Fruit fly (Drosophila melanogaster) whole organism, prepupa: Measurements from ENCODE around the gene ATbp.

Source experiments
- Blimp-1 ChIP-seq: fragments of 200-800 bp; sonication (Bioruptor generic); optimal IDR thresholded peaks from 3 replicates; lab custom pipeline; 2017; ENCODE audit warnings: missing biosample characterization, missing genetic modification characterization, mild to moderate bottlenecking, moderate library complexity, missing genetic modification reagents
- CG10631 ChIP-seq: fragments of 200-800 bp; sonication (Bioruptor generic); optimal IDR thresholded peaks from 2 replicates; lab custom pipeline; 2016; ENCODE audit warnings: missing biosample characterization, missing genetic modification characterization
- CG11294 ChIP-seq: fragments of 200-800 bp; sonication (Bioruptor generic); IDR thresholded peaks from 2 replicates; pipeline ENCODE4 v1.3.6; 2022; ENCODE audit warnings: missing biosample characterization, missing genetic modification characterization
- CG11762 ChIP-seq: fragments of 200-800 bp; sonication (Bioruptor generic); optimal IDR thresholded peaks from 3 replicates; lab custom pipeline; 2016; ENCODE audit warnings: missing biosample characterization, missing genetic modification characterization; ENCODE audit not compliant: insufficient read depth
- CG11902 ChIP-seq: fragments of 200-800 bp; sonication (Bioruptor generic); optimal IDR thresholded peaks from 3 replicates; lab custom pipeline; 2016; ENCODE audit warnings: missing biosample characterization, missing genetic modification characterization
- CG15336 ChIP-seq: fragments of 200-800 bp; sonication (Bioruptor generic); IDR thresholded peaks from 2 replicates; pipeline ENCODE4 v1.3.6; 2022; ENCODE audit warnings: missing biosample characterization, missing genetic modification characterization
- CG1621 ChIP-seq: fragments of 200-800 bp; sonication (Bioruptor generic); optimal IDR thresholded peaks from 3 replicates; lab custom pipeline; 2018; ENCODE audit warnings: missing biosample characterization, mild to moderate bottlenecking, missing genetic modification characterization
- CG16779 ChIP-seq: fragments of 200-800 bp; sonication (Bioruptor generic); optimal IDR thresholded peaks from 3 replicates; lab custom pipeline; 2017; ENCODE audit warnings: missing biosample characterization, mild to moderate bottlenecking, missing genetic modification characterization
- CG3032 ChIP-seq: fragments of 200-800 bp; optimal IDR thresholded peaks from 2 replicates; lab custom pipeline; 2019; ENCODE audit warnings: missing biosample characterization, mild to moderate bottlenecking, missing genetic modification characterization, moderate library complexity
- CG31627 ChIP-seq: fragments of 200-800 bp; sonication (Bioruptor generic); optimal IDR thresholded peaks from 3 replicates; lab custom pipeline; 2016; ENCODE audit warnings: missing biosample characterization, missing genetic modification characterization
- CG32006 ChIP-seq: fragments of 200-800 bp; sonication (Bioruptor generic); optimal IDR thresholded peaks from 3 replicates; lab custom pipeline; 2017; ENCODE audit warnings: missing biosample characterization, mild to moderate bottlenecking, missing genetic modification characterization
- CG3919 ChIP-seq: fragments of 200-800 bp; sonication (Bioruptor generic); optimal IDR thresholded peaks from 3 replicates; lab custom pipeline; 2016; ENCODE audit warnings: missing biosample characterization, missing genetic modification characterization
- CG4318 ChIP-seq: fragments of 200-800 bp; sonication (Bioruptor generic); optimal IDR thresholded peaks from 3 replicates; lab custom pipeline; 2017; ENCODE audit warnings: missing biosample characterization, mild to moderate bottlenecking, missing genetic modification characterization
- CG6163 ChIP-seq: fragments of 200-800 bp; sonication (Bioruptor generic); IDR thresholded peaks from 3 replicates; pipeline ENCODE4 v1.3.6; 2022; ENCODE audit warnings: missing biosample characterization, missing genetic modification characterization
- CG6276 ChIP-seq: fragments of 200-800 bp; sonication (Bioruptor generic); optimal IDR thresholded peaks from 2 replicates; lab custom pipeline; 2017; ENCODE audit warnings: missing biosample characterization, mild to moderate bottlenecking, missing genetic modification characterization
- CG6808 ChIP-seq: fragments of 200-800 bp; sonication (Bioruptor generic); optimal IDR thresholded peaks from 3 replicates; lab custom pipeline; 2017; ENCODE audit warnings: missing biosample characterization, missing genetic modification characterization, mild to moderate bottlenecking, moderate library complexity, missing genetic modification reagents
- CG6854 ChIP-seq: fragments of 200-800 bp; sonication (Bioruptor generic); optimal IDR thresholded peaks from 2 replicates; lab custom pipeline; 2017; ENCODE audit warnings: missing biosample characterization, mild to moderate bottlenecking, missing genetic modification characterization
- CG7368 ChIP-seq: fragments of 200-800 bp; sonication (Bioruptor generic); optimal IDR thresholded peaks from 3 replicates; lab custom pipeline; 2016; ENCODE audit warnings: missing biosample characterization, missing genetic modification characterization
- CG8119 ChIP-seq: fragments of 200-800 bp; sonication (Bioruptor generic); IDR thresholded peaks from 3 replicates; pipeline ENCODE4 v1.3.6; 2022; ENCODE audit warnings: missing biosample characterization, missing genetic modification characterization
- CG8319 ChIP-seq: fragments of 200-800 bp; sonication (Bioruptor generic); optimal IDR thresholded peaks from 3 replicates; lab custom pipeline; 2016; ENCODE audit warnings: missing biosample characterization, missing genetic modification characterization
- CG8632 ChIP-seq: fragments of 200-800 bp; sonication (Bioruptor generic); optimal IDR thresholded peaks from 3 replicates; lab custom pipeline; 2016; ENCODE audit warnings: missing biosample characterization, missing genetic modification characterization
- CG9139 ChIP-seq: fragments of 200-800 bp; sonication (Bioruptor generic); optimal IDR thresholded peaks from 3 replicates; lab custom pipeline; 2017; ENCODE audit warnings: missing biosample characterization, mild to moderate bottlenecking, missing genetic modification characterization
- Eip75B ChIP-seq: fragments of 200-800 bp; sonication (Bioruptor generic); optimal IDR thresholded peaks from 3 replicates; lab custom pipeline; 2016; ENCODE audit warnings: missing biosample characterization, missing genetic modification characterization
- Eip78C ChIP-seq: fragments of 200-800 bp; sonication (Bioruptor generic); peaks from one replicate; lab custom pipeline; 2016; ENCODE audit warnings: missing biosample characterization, missing genetic modification characterization
- Ets21C ChIP-seq: fragments of 200-800 bp; sonication (Bioruptor generic); optimal IDR thresholded peaks from 3 replicates; lab custom pipeline; 2016; ENCODE audit warnings: missing biosample characterization, missing genetic modification characterization
- Gug ChIP-seq: fragments of 200-800 bp; sonication (Bioruptor generic); IDR thresholded peaks from 2 replicates; pipeline ENCODE4 v1.3.6; 2022; ENCODE audit warnings: missing biosample characterization, missing genetic modification characterization
- Hr38 ChIP-seq: sonication (Bioruptor generic); optimal IDR thresholded peaks from 2 replicates; lab custom pipeline; 2016; ENCODE audit warnings: missing biosample characterization, missing genetic modification characterization
- Hr39 ChIP-seq: fragments of 200-800 bp; sonication (Bioruptor generic); optimal IDR thresholded peaks from 2 replicates; lab custom pipeline; 2016; ENCODE audit warnings: missing biosample characterization, missing genetic modification characterization
- Lpt ChIP-seq: fragments of 200-800 bp; sonication (Bioruptor generic); optimal IDR thresholded peaks from 3 replicates; lab custom pipeline; 2016; ENCODE audit warnings: missing biosample characterization, missing genetic modification characterization
- Met ChIP-seq: fragments of 200-800 bp; sonication (Bioruptor generic); optimal IDR thresholded peaks from 3 replicates; lab custom pipeline; 2016; ENCODE audit warnings: missing biosample characterization, missing genetic modification characterization
- OdsH ChIP-seq: fragments of 200-800 bp; sonication (Bioruptor generic); optimal IDR thresholded peaks from 3 replicates; lab custom pipeline; 2016; ENCODE audit warnings: missing biosample characterization, missing genetic modification characterization
- Smox ChIP-seq: fragments of 200-800 bp; sonication (Bioruptor generic); optimal IDR thresholded peaks from 3 replicates; lab custom pipeline; 2016; ENCODE audit warnings: missing biosample characterization, missing genetic modification characterization
- Sox14 ChIP-seq: fragments of 200-800 bp; sonication (Bioruptor generic); optimal IDR thresholded peaks from 3 replicates; lab custom pipeline; 2016; ENCODE audit warnings: missing biosample characterization, missing genetic modification characterization
- Sox15 ChIP-seq: fragments of 200-800 bp; sonication (Bioruptor generic); optimal IDR thresholded peaks from 3 replicates; lab custom pipeline; 2016; ENCODE audit warnings: missing biosample characterization, missing genetic modification characterization
- acj6 ChIP-seq: fragments of 200-800 bp; sonication (Bioruptor generic); optimal IDR thresholded peaks from 3 replicates; lab custom pipeline; 2016; ENCODE audit warnings: missing biosample characterization, missing genetic modification characterization
- dac ChIP-seq: fragments of 200-800 bp; sonication (Bioruptor generic); optimal IDR thresholded peaks from 2 replicates; lab custom pipeline; 2017; ENCODE audit warnings: missing biosample characterization, mild to moderate bottlenecking, missing genetic modification characterization
- dsx ChIP-seq: fragments of 200-800 bp; optimal IDR thresholded peaks from 3 replicates; lab custom pipeline; 2019; ENCODE audit warnings: missing biosample characterization, mild to moderate bottlenecking, missing genetic modification characterization, moderate library complexity; ENCODE audit not compliant: poor library complexity, severe bottlenecking
- eg ChIP-seq: fragments of 200-800 bp; sonication (Bioruptor generic); IDR thresholded peaks from 3 replicates; pipeline ENCODE4 v1.3.6; 2022; ENCODE audit warnings: missing biosample characterization, missing genetic modification characterization
- esn ChIP-seq: fragments of 200-800 bp; sonication (Bioruptor generic); optimal IDR thresholded peaks from 2 replicates; lab custom pipeline; 2016; ENCODE audit warnings: missing biosample characterization, mild to moderate bottlenecking, missing genetic modification characterization, moderate library complexity
- fd59A ChIP-seq: fragments of 200-800 bp; sonication (Bioruptor generic); optimal IDR thresholded peaks from 2 replicates; lab custom pipeline; 2017; ENCODE audit warnings: missing biosample characterization, mild to moderate bottlenecking, missing genetic modification characterization, missing genetic modification reagents
- fkh ChIP-seq: fragments of 200-800 bp; sonication (Bioruptor generic); optimal IDR thresholded peaks from 3 replicates; lab custom pipeline; 2017; ENCODE audit warnings: missing biosample characterization, mild to moderate bottlenecking, missing genetic modification characterization, moderate library complexity
- lz ChIP-seq: fragments of 200-800 bp; sonication (Bioruptor generic); optimal IDR thresholded peaks from 3 replicates; lab custom pipeline; 2016; ENCODE audit warnings: missing biosample characterization, missing genetic modification characterization
- net ChIP-seq: fragments of 200-800 bp; sonication (Bioruptor generic); optimal IDR thresholded peaks from 3 replicates; lab custom pipeline; 2016; ENCODE audit warnings: missing biosample characterization, missing genetic modification characterization
- pdm3 ChIP-seq: fragments of 200-800 bp; sonication (Bioruptor generic); optimal IDR thresholded peaks from 3 replicates; lab custom pipeline; 2016; ENCODE audit warnings: missing biosample characterization, missing genetic modification characterization
- salr ChIP-seq, 2 experiments: fragments of 200-800 bp; sonication (Bioruptor generic); optimal IDR thresholded peaks; 3 replicates each; lab custom pipeline; 2016 to 2018; ENCODE audit warnings: missing biosample characterization in 2 of 2, missing genetic modification characterization in 2 of 2, mild to moderate bottlenecking in 1 of 2
- ss ChIP-seq, 2 experiments: fragments of 200-800 bp; sonication (Bioruptor generic); optimal IDR thresholded peaks; 2 replicates in 1 of 2; 3 replicates in 1 of 2; lab custom pipeline; 2017 to 2018; ENCODE audit warnings: mild to moderate bottlenecking in 2 of 2, missing biosample characterization in 2 of 2, missing genetic modification characterization in 2 of 2, moderate library complexity in 1 of 2
- svp ChIP-seq: fragments of 200-800 bp; sonication (Bioruptor generic); peaks from one replicate; lab custom pipeline; 2016; ENCODE audit warnings: missing biosample characterization, missing genetic modification characterization
- topi ChIP-seq: fragments of 200-800 bp; sonication (Bioruptor generic); optimal IDR thresholded peaks from 3 replicates; lab custom pipeline; 2016; ENCODE audit warnings: missing biosample characterization, missing genetic modification characterization

Gene ATbp

dm6 chrX:23105692-23106091 lies at the start of gene ATbp:
Gene ATbp, plus strand, starts transcription at chrX:23106003.
- TF ChIP-seq ss (GFP tag; optimal IDR thresholded peaks at IDR 0.05; lab: Kevin White, UChicago) = no peak
- no peak for TF ChIP-seq pdm3 (GFP tag; lab: Kevin White, UChicago)
- TF ChIP-seq net = no peak
- TF ChIP-seq Eip78C (GFP tag; lab: Kevin White, UChicago) = peak; percentile 36
- no peak for TF ChIP-seq CG15336 (GFP tag; lab: Robert Waterston, UW)
- no peak for TF ChIP-seq CG3919 (GFP tag; lab: Kevin White, UChicago)
- no peak for TF ChIP-seq svp (GFP tag; lab: Kevin White, UChicago)
- peak; percentile 19 for TF ChIP-seq CG31627 (GFP tag; lab: Kevin White, UChicago)
- TF ChIP-seq dsx (GFP tag; lab: Kevin White, UChicago) = no peak
- no peak for TF ChIP-seq CG11762 (GFP tag; lab: Kevin White, UChicago)
- no peak for TF ChIP-seq Lpt
- TF ChIP-seq eg (GFP tag; lab: Robert Waterston, UW) = no peak
- no peak for TF ChIP-seq Gug (GFP tag; lab: Robert Waterston, UW)
- TF ChIP-seq OdsH (GFP tag; lab: Kevin White, UChicago) = no peak
- TF ChIP-seq CG8632 = no peak
- peak; percentile 12 for TF ChIP-seq CG3032 (tag; lab: Kevin White, UChicago)
- TF ChIP-seq CG10631 (GFP tag; lab: Kevin White, UChicago) = peak; percentile 3
- TF ChIP-seq CG6808 (GFP tag; lab: Kevin White, UChicago) = no peak
- no peak for TF ChIP-seq Met (GFP tag; lab: Kevin White, UChicago)
- no peak for TF ChIP-seq CG11294 (GFP tag; lab: Robert Waterston, UW)
- no peak for TF ChIP-seq Ets21C (GFP tag; lab: Kevin White, UChicago)
- no peak for TF ChIP-seq dac
- TF ChIP-seq Eip75B (GFP tag; lab: Kevin White, UChicago) = no peak
- no peak for TF ChIP-seq CG7368 (GFP tag; lab: Kevin White, UChicago)
- no peak for TF ChIP-seq CG16779 (tag; lab: Kevin White, UChicago)
- no peak for TF ChIP-seq CG8119 (GFP tag; lab: Robert Waterston, UW)
- peak; percentile 27 for TF ChIP-seq esn (GFP tag; lab: Kevin White, UChicago)
- peak; percentile 16 for TF ChIP-seq lz (GFP tag; lab: Kevin White, UChicago)
- no peak for TF ChIP-seq CG6276 (GFP tag; lab: Kevin White, UChicago)
- TF ChIP-seq CG11902 (GFP tag; lab: Kevin White, UChicago) = no peak
- peak; percentile 15 for TF ChIP-seq topi (GFP tag; lab: Kevin White, UChicago)
- no peak for TF ChIP-seq CG4318 (GFP tag; lab: Kevin White, UChicago)
- no peak for TF ChIP-seq CG6163 (GFP tag; lab: Robert Waterston, UW)
- TF ChIP-seq Sox15 (GFP tag; lab: Kevin White, UChicago) = no peak
- TF ChIP-seq CG32006 (GFP tag; lab: Kevin White, UChicago) = no peak
- TF ChIP-seq Blimp-1 (GFP tag; lab: Kevin White, UChicago) = no peak
- peak; percentile 37 for TF ChIP-seq Sox14 (GFP tag; lab: Kevin White, UChicago)
- no peak for TF ChIP-seq CG9139 (GFP tag; lab: Kevin White, UChicago)
- no peak for TF ChIP-seq CG6854 (GFP tag; lab: Kevin White, UChicago)
- TF ChIP-seq CG1621 (tag; lab: Kevin White, UChicago) = no peak
- TF ChIP-seq fd59A = no peak
- TF ChIP-seq Smox = no peak
- no peak for TF ChIP-seq acj6 (GFP tag; lab: Kevin White, UChicago)
- no peak for TF ChIP-seq Hr38 (GFP tag; lab: Kevin White, UChicago)
- TF ChIP-seq CG8319 (GFP tag; lab: Kevin White, UChicago) = no peak
- TF ChIP-seq fkh (GFP tag; lab: Kevin White, UChicago) = peak; percentile 64
- TF ChIP-seq salr (GFP tag; optimal IDR thresholded peaks at IDR 0.05; lab: Kevin White, UChicago) = no peak
- TF ChIP-seq Hr39 (GFP tag; lab: Kevin White, UChicago) = peak; percentile 31
